Fruit fly (Drosophila melanogaster): ENCODE data around the gene CG15040.

DNA sequence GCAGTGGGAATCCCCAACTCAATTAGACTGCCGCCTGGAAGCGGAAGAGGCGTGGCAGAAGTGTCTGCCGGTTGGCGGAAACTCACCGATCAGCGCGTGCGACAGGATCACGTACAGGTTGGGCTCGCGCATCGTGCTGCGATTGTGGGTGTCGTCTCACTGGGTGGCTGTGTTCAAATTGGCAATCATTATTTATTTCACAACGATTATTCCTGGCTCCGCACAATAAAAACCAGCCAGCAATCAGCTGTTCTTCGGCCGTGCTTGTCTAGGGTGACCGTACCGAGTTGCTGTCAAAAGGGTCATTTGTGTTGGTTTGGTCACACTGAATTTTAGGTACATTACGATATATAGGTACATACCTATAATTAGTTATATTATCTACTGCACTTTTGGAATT is 39.6 kb upstream of the CG15040 start, which contains the start of gene CG6659:
- no peak for TF ChIP-seq Eip75B (GFP tag; optimal IDR thresholded peaks at IDR 0.05)
- TF ChIP-seq CG9139 (GFP tag; optimal IDR thresholded peaks at IDR 0.05) = no peak
- TF ChIP-seq CG6854 (GFP tag; optimal IDR thresholded peaks at IDR 0.05) = no peak
- TF ChIP-seq CG3919 (GFP tag; optimal IDR thresholded peaks at IDR 0.05) = no peak
- no peak for TF ChIP-seq CG3032 (tag; optimal IDR thresholded peaks at IDR 0.05)

Data from whole organism, prepupa.